Fruit fly (Drosophila melanogaster): Measurements from ENCODE around the gene Cog3.

DNA sequence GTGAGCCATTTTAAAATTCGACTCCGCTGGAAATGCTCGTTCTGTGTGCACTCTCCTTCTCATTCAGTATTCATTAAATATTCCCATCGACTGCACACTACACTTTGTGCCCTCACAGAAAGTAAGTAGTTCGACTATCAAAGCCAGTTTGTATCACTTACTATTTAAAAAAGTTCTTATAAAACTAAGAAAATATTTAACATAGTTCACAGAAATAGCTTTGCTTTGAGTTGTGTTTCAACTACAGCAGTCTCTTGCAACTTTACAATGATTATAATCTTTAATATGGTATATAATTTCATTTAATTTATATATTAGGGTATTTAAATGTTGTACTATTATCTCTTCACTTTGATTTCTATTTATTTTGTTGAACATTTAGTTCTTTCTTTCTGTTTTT, 17.4 kb downstream of the Cog3 start:
- no peak for TF ChIP-seq tj (GFP tag; optimal IDR thresholded peaks at IDR 0.05)
- no peak for TF ChIP-seq CG33017 (tag; optimal IDR thresholded peaks at IDR 0.05)
- no peak for TF ChIP-seq CG12768 (GFP tag; optimal IDR thresholded peaks at IDR 0.05)
- TF ChIP-seq toe (GFP tag; optimal IDR thresholded peaks at IDR 0.05) = no peak
- no peak for TF ChIP-seq Mnt (GFP tag; optimal IDR thresholded peaks at IDR 0.05)
- no peak for TF ChIP-seq Crg-1 (GFP tag; optimal IDR thresholded peaks at IDR 0.05)
- TF ChIP-seq pad (GFP tag; optimal IDR thresholded peaks at IDR 0.05) = no peak
- TF ChIP-seq CG11617 (GFP tag; optimal IDR thresholded peaks at IDR 0.05) = no peak
- TF ChIP-seq CG5204 (GFP tag; optimal IDR thresholded peaks at IDR 0.05) = no peak

All from whole organism, adult.